Worm (Caenorhabditis elegans): ENCODE measurements around the gene T05C7.4.

ce11 chrIV:80943-81342 lies 27.5 kb upstream of the T05C7.4 start:
- no peak for TF ChIP-seq ceh-24 (tag; optimal IDR thresholded peaks at IDR 0.05)
- no peak for TF ChIP-seq pag-3 (tag; optimal IDR thresholded peaks at IDR 0.05; ENCODE audit: borderline replicate concordance)
- TF ChIP-seq ama-1 (optimal IDR thresholded peaks at IDR 0.05) = no peak
- TF ChIP-seq hlh-30 (tag; optimal IDR thresholded peaks at IDR 0.05; ENCODE audit: insufficient read depth) = no peak
- no peak for TF ChIP-seq pha-4 (tag; optimal IDR thresholded peaks at IDR 0.05)
- TF ChIP-seq pqm-1 (tag; optimal IDR thresholded peaks at IDR 0.05) = no peak
- no peak for TF ChIP-seq ceh-45 (GFP tag; IDR thresholded peaks at IDR 0.05)
- TF ChIP-seq K09A11.1 (tag; optimal IDR thresholded peaks at IDR 0.05; ENCODE audit: insufficient read depth) = no peak
